Fruit fly (Drosophila melanogaster) Kc167 (cell line): Measurements from ENCODE around the gene vtd.

Source experiments
- Sin3A ChIP-seq: fragments of >200 bp; optimal IDR thresholded peaks from 2 replicates; lab custom pipeline; 2018; ENCODE audit warnings: missing external identifiers
- psq ChIP-seq: fragments of >200 bp; optimal IDR thresholded peaks from 2 replicates; lab custom pipeline; 2017; ENCODE audit warnings: missing external identifiers

- no peak for TF ChIP-seq psq (lab: Kevin White, UChicago)
- TF ChIP-seq Sin3A (lab: Kevin White, UChicago) = no peak
Observed at dm6 chr3L:27086696-27087095, 49.6 kb upstream of the vtd start.
